Worm (Caenorhabditis elegans) whole organism, early embryonic: ENCODE measurements around the gene C13G5.2.

ENCODE experiments used
- ama-1 ChIP-seq: fragments of 150-350 bp; optimal IDR thresholded peaks from 2 replicates; lab custom pipeline; 2014
- ceh-36 ChIP-seq: sonication (generic microtip); optimal IDR thresholded peaks from 2 replicates; lab custom pipeline; 2016; ENCODE audit warnings: missing genetic modification characterization, inconsistent platforms, missing compliant biosample characterization
- ets-7 ChIP-seq: sonication (generic microtip); optimal IDR thresholded peaks from 2 replicates; lab custom pipeline; 2016; ENCODE audit warnings: missing genotype, missing genetic modification characterization, missing compliant biosample characterization
- flt-1 ChIP-seq: fragments of 200-800 bp; sonication (Bioruptor generic); IDR thresholded peaks from 2 replicates; pipeline ENCODE4 v1.3.6; 2022; ENCODE audit warnings: missing genetic modification characterization, missing compliant biosample characterization
- pes-1 ChIP-seq: fragments of 200-800 bp; sonication (Bioruptor generic); IDR thresholded peaks from 2 replicates; pipeline ENCODE4 v1.3.6; 2022; ENCODE audit warnings: missing genetic modification reagents, missing genetic modification characterization, missing compliant biosample characterization

DNA sequence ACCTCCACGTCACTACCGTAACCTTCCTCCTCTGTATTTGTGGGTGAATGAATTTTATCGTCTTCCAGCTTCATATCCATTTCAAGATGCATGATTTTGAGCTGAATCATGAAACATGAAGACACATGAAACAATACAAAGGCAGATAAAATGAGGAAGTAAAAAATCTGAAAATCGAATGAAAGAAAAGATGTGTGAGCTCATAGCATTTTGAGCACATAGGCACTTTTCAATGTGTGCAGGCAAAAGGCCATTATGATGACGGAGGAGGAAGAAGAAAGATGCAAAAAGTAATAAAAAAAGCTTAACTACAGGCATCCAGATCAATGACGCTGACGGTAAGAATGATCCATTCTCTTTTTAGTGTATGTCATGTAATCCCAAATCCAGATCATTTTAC is 20.5 kb downstream of the C13G5.2 start, which contains the start of gene ztf-30:
- TF ChIP-seq pes-1 (GFP tag; lab: Robert Waterston, UW) (no peak), ama-1 (lab: Kevin White, UChicago) (no peak), ets-7 (no peak), ceh-36 (tag; lab: Kevin White, UChicago) (no peak), flt-1 (GFP tag; lab: Robert Waterston, UW) (no peak)
